Fruit fly (Drosophila melanogaster) ovary, adult (tissue): ENCODE data around the gene CG14195.

ENCODE experiments used
- CG17801 ChIP-seq: fragments of 200-800 bp; optimal IDR thresholded peaks from 2 replicates; lab custom pipeline; 2019; ENCODE audit warnings: missing biosample characterization, mild to moderate bottlenecking, missing genetic modification characterization, moderate library complexity; ENCODE audit not compliant: partially characterized antibody

Gene CG14195

DNA sequence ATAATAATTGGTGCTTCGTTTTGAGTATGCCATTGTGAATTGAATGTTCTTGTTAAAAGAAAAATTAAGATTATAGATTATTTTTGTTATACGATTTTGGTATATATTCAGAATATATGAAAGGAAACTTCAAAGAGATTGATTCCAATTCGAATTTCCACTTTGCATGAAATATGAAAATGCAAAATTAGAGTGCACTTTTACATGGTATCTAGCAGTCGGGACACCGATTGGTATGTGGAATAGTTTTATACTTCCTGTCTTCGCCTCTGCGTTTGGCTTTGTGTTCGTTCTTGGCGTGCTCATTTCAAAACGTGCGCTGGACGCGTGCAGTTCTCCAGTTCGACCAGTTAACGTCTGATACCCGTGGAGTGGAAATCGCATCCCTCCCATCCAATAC, 28.8 kb downstream of the CG14195 start, which contains the start of gene CG33253:
TSS of gene CG33253 (plus strand) at position 301 of the 400 bp plus-strand sequence.
- TF ChIP-seq CG17801 (GFP tag; lab: Kevin White, UChicago): no peak

dm6 chrX:19179696-19180255, 32.1 kb downstream of the CG14195 start, which contains the start of the genes CG7556 and CG7453:
CG7556 (minus strand) TSS chrX:19179830.
CG7453 (plus strand) TSS chrX:19180173.
- TF ChIP-seq CG17801 (GFP tag; lab: Kevin White, UChicago): peak; percentile 60

DNA sequence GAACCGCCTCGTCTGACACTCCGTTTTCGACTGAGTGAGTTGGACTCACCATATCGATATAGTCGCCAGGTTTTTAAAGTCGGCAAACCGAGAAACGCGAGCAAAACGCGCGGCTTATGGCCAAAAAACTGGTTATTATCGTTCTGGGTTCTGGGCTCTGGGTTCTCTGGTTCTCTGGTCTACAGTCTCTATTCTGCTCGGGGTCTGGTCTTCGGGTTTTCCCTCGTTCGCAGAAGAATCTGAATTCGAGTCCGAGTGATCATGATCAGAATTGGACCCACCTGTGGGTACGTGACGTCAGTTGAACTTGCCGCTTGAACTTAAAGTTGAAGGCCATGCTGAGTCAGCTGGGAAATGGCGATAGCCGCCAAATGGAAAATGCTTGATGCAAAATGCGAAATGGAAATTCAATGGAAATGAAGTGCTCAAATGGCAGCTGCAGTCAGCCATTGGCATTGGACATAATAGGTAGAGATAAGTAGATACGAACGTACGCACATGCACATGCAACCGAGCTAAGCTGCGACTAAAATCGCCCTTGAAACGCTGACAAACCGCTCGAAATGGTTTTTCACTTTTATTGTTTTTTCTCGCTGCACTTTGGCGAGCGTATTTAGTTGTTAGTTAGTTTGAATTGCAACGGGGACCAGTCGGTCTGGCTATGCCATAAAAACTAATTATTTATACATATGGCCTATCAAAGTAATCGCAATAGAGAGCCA, 36.9 kb downstream of the CG14195 start, which contains the start of gene CG33939:
TSS of gene CG33939 (minus strand) at position 51 of the 722 bp plus-strand sequence.
- no peak for TF ChIP-seq CG17801 (GFP tag; lab: Kevin White, UChicago)

- no peak for TF ChIP-seq CG17801 (GFP tag; lab: Kevin White, UChicago)
These were observed 37.8 kb downstream of the CG14195 start for dm6 chrX:19174092-19174491.

DNA sequence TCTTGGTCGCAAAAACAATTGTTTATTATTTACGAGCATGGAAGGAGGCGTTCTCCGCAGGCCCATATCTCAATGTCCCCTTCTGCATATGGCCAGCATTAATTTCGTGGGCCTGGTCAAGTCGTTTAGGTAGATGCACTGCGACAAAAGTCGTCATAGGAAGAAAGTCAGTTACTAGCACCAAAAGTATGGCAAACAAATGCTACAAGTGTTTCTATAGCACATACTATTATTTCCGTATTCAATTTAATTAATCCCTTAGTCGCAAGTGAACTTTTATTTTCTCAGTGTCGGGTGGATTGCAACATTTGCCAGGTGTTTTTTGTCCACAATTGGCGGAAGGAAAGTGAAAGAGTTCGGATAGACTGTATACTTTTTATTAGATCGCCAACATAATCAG, 38.9 kb downstream of the CG14195 start:
- no peak for TF ChIP-seq CG17801 (GFP tag; lab: Kevin White, UChicago)

- TF ChIP-seq CG17801 (GFP tag; lab: Kevin White, UChicago): no peak
These were observed 40.0 kb downstream of the CG14195 start for dm6 chrX:19171926-19172325.

DNA sequence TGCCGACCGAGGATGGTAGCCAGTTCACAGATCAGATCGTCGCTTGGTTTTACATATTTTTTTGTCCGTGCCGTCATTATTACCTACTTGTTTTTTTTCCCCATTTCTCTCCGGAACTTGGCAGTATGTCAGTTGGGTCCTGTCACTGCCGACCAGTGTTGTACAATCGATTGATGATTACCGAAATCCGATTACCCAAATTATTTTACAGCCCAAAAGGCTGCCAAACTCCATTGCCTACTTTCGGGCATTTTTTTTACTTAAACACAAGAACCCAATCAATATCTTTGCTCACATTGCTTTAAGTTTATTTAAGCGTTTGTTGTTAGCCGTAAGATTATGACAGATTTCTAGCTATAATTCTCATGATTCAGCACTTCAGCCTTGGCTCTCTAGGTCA, 41.1 kb downstream of the CG14195 start, which contains the start of gene Inx5:
TSS of gene Inx5 (minus strand) at position 93 of the 400 bp plus-strand sequence.
- no peak for TF ChIP-seq CG17801 (GFP tag; lab: Kevin White, UChicago)

DNA sequence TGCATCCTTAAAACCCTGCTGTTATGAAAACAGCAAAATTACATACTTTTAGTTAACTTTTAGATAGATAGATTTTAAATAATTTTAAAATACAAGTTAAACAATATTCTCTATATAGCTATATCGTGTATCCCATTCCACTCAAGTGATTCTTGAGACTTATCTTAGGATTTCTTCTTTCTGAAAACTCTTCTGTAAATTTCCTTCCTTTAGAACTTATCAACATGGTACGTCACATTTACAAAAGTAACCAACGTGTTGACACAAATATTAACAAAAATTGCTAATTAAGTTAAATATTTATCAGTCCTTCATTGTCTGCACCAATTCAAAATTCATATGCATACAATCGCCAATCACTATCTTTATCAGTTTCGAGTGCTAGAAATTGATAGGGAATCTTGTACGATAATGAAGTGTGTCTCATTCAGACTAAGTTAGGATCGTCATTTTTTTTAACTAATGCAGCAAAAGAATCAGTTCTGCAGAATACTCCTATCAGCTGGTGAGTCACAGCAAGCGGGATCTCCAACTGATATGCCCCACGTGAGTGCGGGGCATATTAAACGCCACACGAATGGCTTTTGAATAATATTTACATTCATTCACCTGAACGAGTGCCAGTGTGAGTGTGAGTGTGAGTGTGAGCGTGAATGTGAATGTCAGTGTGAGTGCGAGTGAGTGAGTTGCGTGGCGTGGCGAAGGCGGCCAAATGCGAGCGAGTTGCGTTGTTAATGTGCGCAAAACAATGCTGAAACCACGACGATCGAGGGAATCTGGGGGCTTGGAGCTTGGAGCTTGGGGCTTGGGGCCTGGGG, 44.1 kb downstream of the CG14195 start:
- no peak for TF ChIP-seq CG17801 (GFP tag; lab: Kevin White, UChicago)

dm6 chrX:19167032-19167568, 44.8 kb downstream of the CG14195 start, which contains the start of gene RhoGAP18B:
RhoGAP18B (minus strand) TSS chrX:19167082.
- TF ChIP-seq CG17801 (GFP tag; lab: Kevin White, UChicago): no peak

dm6 chrX:19166152-19166935, 45.5 kb downstream of the CG14195 start:
- peak; percentile 16 for TF ChIP-seq CG17801 (GFP tag; lab: Kevin White, UChicago)

dm6 chrX:19165144-19166011, 46.5 kb downstream of the CG14195 start:
- peak; percentile 98 for TF ChIP-seq CG17801 (GFP tag; lab: Kevin White, UChicago)

DNA sequence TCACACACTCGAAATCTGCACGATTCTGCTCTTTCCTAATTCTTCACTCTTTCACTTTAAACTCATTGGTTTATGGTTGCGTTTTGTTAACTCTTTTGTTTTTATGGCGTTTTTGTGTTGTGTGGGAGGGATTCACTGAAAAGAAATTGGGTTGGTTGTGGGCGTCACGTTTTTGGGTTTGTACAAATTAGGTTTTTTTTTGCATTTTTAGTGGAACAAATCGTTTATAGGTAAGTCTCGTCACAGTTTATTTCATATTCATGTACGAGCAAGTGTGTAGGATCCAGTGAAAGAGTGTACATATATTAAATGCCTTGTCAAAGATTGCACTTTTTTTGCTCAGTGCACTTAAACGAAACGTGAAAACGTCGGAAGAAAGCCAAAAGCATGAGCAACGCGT, 47.2 kb downstream of the CG14195 start:
- TF ChIP-seq CG17801 (GFP tag; lab: Kevin White, UChicago): no peak

- no peak for TF ChIP-seq CG17801 (GFP tag; lab: Kevin White, UChicago)
These were observed 48.4 kb downstream of the CG14195 start for dm6 chrX:19163446-19163845.
